Fruit fly (Drosophila melanogaster) whole organism, embryonic: ENCODE results near the gene CG12017.
A peak's percentile ranks its signal among the peaks of the same experiment; 100 is the strongest.

Experiments used
- Abd-B ChIP-seq: fragments of 200-800 bp; sonication (Bioruptor generic); optimal IDR thresholded peaks from 2 replicates; lab custom pipeline; 2018; ENCODE audit warnings: missing biosample characterization, mild to moderate bottlenecking, missing genetic modification characterization, moderate library complexity
- Ada2b ChIP-seq: fragments of 200-800 bp; sonication (Bioruptor generic); IDR thresholded peaks from 2 replicates; pipeline ENCODE4 v1.3.6; 2022; ENCODE audit warnings: missing biosample characterization, missing genetic modification characterization
- Atf-2 ChIP-seq: fragments of 200-800 bp; sonication (Bioruptor generic); optimal IDR thresholded peaks from 2 replicates; lab custom pipeline; 2016; ENCODE audit warnings: missing biosample characterization, missing genetic modification characterization
- Atf3 ChIP-seq: fragments of 200-800 bp; sonication (Bioruptor generic); optimal IDR thresholded peaks from 3 replicates; lab custom pipeline; 2016; ENCODE audit warnings: missing biosample characterization, missing genetic modification characterization
- Bdp1 ChIP-seq: fragments of 200-800 bp; sonication (Bioruptor generic); optimal IDR thresholded peaks from 3 replicates; lab custom pipeline; 2016; ENCODE audit warnings: missing biosample characterization, missing genetic modification characterization
- CG12155 ChIP-seq: fragments of 200-800 bp; sonication (Bioruptor generic); optimal IDR thresholded peaks from 3 replicates; lab custom pipeline; 2016; ENCODE audit warnings: missing biosample characterization, missing genetic modification characterization
- CG13287 ChIP-seq: fragments of 200-800 bp; sonication (Bioruptor generic); IDR thresholded peaks from 2 replicates; pipeline ENCODE4 v1.3.6; 2022; ENCODE audit warnings: missing biosample characterization, missing genetic modification characterization; ENCODE audit not compliant: partially characterized antibody
- CG13296 ChIP-seq: fragments of 200-800 bp; sonication (Bioruptor generic); optimal IDR thresholded peaks from 3 replicates; lab custom pipeline; 2018; ENCODE audit warnings: missing biosample characterization, mild to moderate bottlenecking, missing genetic modification characterization
- CG16815 ChIP-seq: fragments of 200-800 bp; sonication (Bioruptor generic); optimal IDR thresholded peaks from 3 replicates; lab custom pipeline; 2017; ENCODE audit warnings: missing biosample characterization, mild to moderate bottlenecking, missing genetic modification characterization
- CG16863 ChIP-seq: fragments of 200-800 bp; sonication (Bioruptor generic); optimal IDR thresholded peaks from 3 replicates; lab custom pipeline; 2016; ENCODE audit warnings: missing biosample characterization, missing genetic modification characterization
- CG17186 ChIP-seq: fragments of 200-800 bp; sonication (Bioruptor generic); optimal IDR thresholded peaks from 3 replicates; lab custom pipeline; 2017; ENCODE audit warnings: missing biosample characterization, missing genetic modification reagents, missing genetic modification characterization
- CG17359 ChIP-seq: fragments of 200-800 bp; sonication (Bioruptor generic); optimal IDR thresholded peaks from 3 replicates; lab custom pipeline; 2018; ENCODE audit warnings: missing biosample characterization, mild to moderate bottlenecking, missing genetic modification characterization, moderate library complexity
- CG18011 ChIP-seq: fragments of 200-800 bp; sonication (Bioruptor generic); optimal IDR thresholded peaks from 2 replicates; lab custom pipeline; 2017; ENCODE audit warnings: missing biosample characterization, missing genetic modification characterization, mild to moderate bottlenecking, moderate library complexity, missing genotype
- CG18476 ChIP-seq: fragments of 200-800 bp; sonication (Bioruptor generic); optimal IDR thresholded peaks from 2 replicates; lab custom pipeline; 2016; ENCODE audit warnings: missing biosample characterization, mild to moderate bottlenecking, missing genetic modification characterization
- CG18764 ChIP-seq: fragments of 200-800 bp; sonication (Bioruptor generic); optimal IDR thresholded peaks from 3 replicates; lab custom pipeline; 2016; ENCODE audit warnings: missing biosample characterization, missing genetic modification characterization
- CG2678 ChIP-seq: fragments of 200-800 bp; sonication (Bioruptor generic); optimal IDR thresholded peaks from 3 replicates; lab custom pipeline; 2019; ENCODE audit warnings: missing biosample characterization, mild to moderate bottlenecking, missing genetic modification characterization, moderate library complexity
- CG2712 ChIP-seq: fragments of 200-800 bp; optimal IDR thresholded peaks from 3 replicates; lab custom pipeline; 2019; ENCODE audit warnings: missing biosample characterization, mild to moderate bottlenecking, missing genetic modification characterization, moderate library complexity
- CG30431 ChIP-seq: fragments of 200-800 bp; sonication (Bioruptor generic); optimal IDR thresholded peaks from 2 replicates; lab custom pipeline; 2017; ENCODE audit warnings: missing biosample characterization, missing genetic modification characterization
- CG3281 ChIP-seq: fragments of 200-800 bp; sonication (Bioruptor generic); optimal IDR thresholded peaks from 3 replicates; lab custom pipeline; 2017; ENCODE audit warnings: missing biosample characterization, mild to moderate bottlenecking, missing genetic modification characterization
- CG6272 ChIP-seq: fragments of 200-800 bp; sonication (Bioruptor generic); IDR thresholded peaks from 2 replicates; pipeline ENCODE4 v1.3.6; 2022; ENCODE audit warnings: missing biosample characterization, missing genetic modification characterization
- CG6791 ChIP-seq: fragments of 200-800 bp; sonication (Bioruptor generic); IDR thresholded peaks from 3 replicates; pipeline ENCODE4 v1.3.6; 2022; ENCODE audit warnings: missing biosample characterization, missing genetic modification characterization; ENCODE audit not compliant: partially characterized antibody
- CrebB ChIP-seq: fragments of 200-800 bp; sonication (Bioruptor generic); optimal IDR thresholded peaks from 3 replicates; lab custom pipeline; 2018; ENCODE audit warnings: missing biosample characterization, mild to moderate bottlenecking, missing genetic modification characterization
- Dek ChIP-seq: fragments of 200-800 bp; sonication (Bioruptor generic); optimal IDR thresholded peaks from 3 replicates; lab custom pipeline; 2019; ENCODE audit warnings: missing biosample characterization, mild to moderate bottlenecking, missing genetic modification characterization, moderate library complexity
- Gug ChIP-seq: fragments of 200-800 bp; sonication (Bioruptor generic); IDR thresholded peaks from 4 replicates; pipeline ENCODE4 v1.3.6; 2022; ENCODE audit warnings: missing biosample characterization, missing genetic modification characterization
- HLH3B ChIP-seq: fragments of 200-800 bp; sonication (Bioruptor generic); IDR thresholded peaks from 2 replicates; pipeline ENCODE4 v1.3.6; 2022; ENCODE audit warnings: missing biosample characterization, missing genetic modification characterization
- HmgD ChIP-seq: fragments of 200-800 bp; sonication (Bioruptor generic); optimal IDR thresholded peaks from 3 replicates; lab custom pipeline; 2016; ENCODE audit warnings: missing biosample characterization, missing genetic modification characterization
- Hr78 ChIP-seq, 2 experiments: fragments of 200-800 bp in 1 of 2; fragments of >200 bp in 1 of 2; sonication (Bioruptor generic) in 1 of 2; optimal IDR thresholded peaks; 2 replicates each; lab custom pipeline; 2017 to 2019; ENCODE audit warnings: missing biosample characterization in 2 of 2, missing genetic modification characterization in 2 of 2, mild to moderate bottlenecking in 1 of 2, moderate library complexity in 1 of 2
- Lpt ChIP-seq: fragments of >200 bp; optimal IDR thresholded peaks from 2 replicates; lab custom pipeline; 2018; ENCODE audit warnings: missing biosample characterization, missing genetic modification characterization
- Sin3A ChIP-seq: fragments of >200 bp; optimal IDR thresholded peaks from 2 replicates; lab custom pipeline; 2018
- Sry-β ChIP-seq: fragments of 200-800 bp; sonication (Bioruptor generic); optimal IDR thresholded peaks from 2 replicates; lab custom pipeline; 2018; ENCODE audit warnings: missing biosample characterization, mild to moderate bottlenecking, missing genetic modification characterization, moderate library complexity
- Xrp1 ChIP-seq: fragments of 200-800 bp; sonication (Bioruptor generic); IDR thresholded peaks from 2 replicates; pipeline ENCODE4 v1.3.6; 2022; ENCODE audit warnings: missing biosample characterization, missing genetic modification characterization
- bigmax ChIP-seq: fragments of 200-800 bp; sonication (Bioruptor generic); optimal IDR thresholded peaks from 2 replicates; lab custom pipeline; 2018; ENCODE audit warnings: missing biosample characterization, mild to moderate bottlenecking, missing genetic modification characterization
- cad ChIP-seq: fragments of >200 bp; optimal IDR thresholded peaks from 2 replicates; lab custom pipeline; 2017; ENCODE audit warnings: missing biosample characterization, missing genetic modification characterization
- chif ChIP-seq, 2 experiments: fragments of 200-800 bp; sonication (Bioruptor generic); optimal IDR thresholded peaks; 3 replicates each; lab custom pipeline; 2016; ENCODE audit warnings: missing biosample characterization in 2 of 2, missing genetic modification characterization in 2 of 2
- chinmo ChIP-seq: fragments of 200-800 bp; sonication (Bioruptor generic); IDR thresholded peaks from 4 replicates; pipeline ENCODE4 v1.3.6; 2022; ENCODE audit warnings: missing biosample characterization, missing genetic modification characterization; ENCODE audit not compliant: partially characterized antibody
- disco-r ChIP-seq: fragments of 200-800 bp; sonication (Bioruptor generic); optimal IDR thresholded peaks from 2 replicates; lab custom pipeline; 2016; ENCODE audit warnings: missing biosample characterization, missing genetic modification characterization
- dmrt99B ChIP-seq: fragments of 200-800 bp; sonication (Bioruptor generic); optimal IDR thresholded peaks from 2 replicates; lab custom pipeline; 2018; ENCODE audit warnings: missing biosample characterization, mild to moderate bottlenecking, missing genetic modification characterization, moderate library complexity
- fd96Cb ChIP-seq: fragments of 200-800 bp; sonication (Bioruptor generic); optimal IDR thresholded peaks from 2 replicates; lab custom pipeline; 2018; ENCODE audit warnings: missing biosample characterization, mild to moderate bottlenecking, missing genetic modification characterization, moderate library complexity
- gce ChIP-seq: fragments of 200-800 bp; sonication (Bioruptor generic); IDR thresholded peaks from 3 replicates; pipeline ENCODE4 v1.3.6; 2022; ENCODE audit warnings: missing biosample characterization, missing genetic modification characterization
- gcm ChIP-seq: fragments of 200-800 bp; sonication (Bioruptor generic); optimal IDR thresholded peaks from 2 replicates; lab custom pipeline; 2019; ENCODE audit warnings: missing biosample characterization, mild to moderate bottlenecking, missing genetic modification characterization, moderate library complexity
- gsb-n ChIP-seq: fragments of 200-800 bp; sonication (Bioruptor generic); optimal IDR thresholded peaks from 3 replicates; lab custom pipeline; 2018; ENCODE audit warnings: missing biosample characterization, mild to moderate bottlenecking, missing genetic modification characterization
- gt ChIP-seq: fragments of 200-800 bp; sonication (Bioruptor generic); IDR thresholded peaks from 2 replicates; pipeline ENCODE4 v1.3.6; 2022; ENCODE audit warnings: missing biosample characterization, missing genetic modification characterization
- insv ChIP-seq, 2 experiments: fragments of 200-800 bp; sonication (Bioruptor generic); optimal IDR thresholded peaks; 3 replicates each; lab custom pipeline; 2016 to 2018; ENCODE audit warnings: missing biosample characterization in 2 of 2, missing genetic modification characterization in 2 of 2
- kay ChIP-seq: fragments of 200-800 bp; sonication (Bioruptor generic); optimal IDR thresholded peaks from 2 replicates; lab custom pipeline; 2016; ENCODE audit warnings: missing biosample characterization, missing genetic modification characterization
- ken ChIP-seq: fragments of 200-800 bp; sonication (Bioruptor generic); IDR thresholded peaks from 3 replicates; pipeline ENCODE4 v1.3.6; 2022; ENCODE audit warnings: missing biosample characterization, missing genetic modification characterization
- mld ChIP-seq: fragments of 200-800 bp; sonication (Bioruptor generic); IDR thresholded peaks from 3 replicates; pipeline ENCODE4 v1.3.6; 2022; ENCODE audit warnings: missing biosample characterization, missing genetic modification characterization; ENCODE audit not compliant: partially characterized antibody
- rib ChIP-seq: fragments of 200-800 bp; sonication (Bioruptor generic); IDR thresholded peaks from 2 replicates; pipeline ENCODE4 v1.3.6; 2022; ENCODE audit warnings: missing biosample characterization, missing genetic modification characterization
- seq ChIP-seq: fragments of 200-800 bp; sonication (Bioruptor generic); IDR thresholded peaks from 2 replicates; pipeline ENCODE4 v1.3.6; 2022; ENCODE audit warnings: missing biosample characterization, missing genetic modification characterization
- slp2 ChIP-seq: fragments of 200-800 bp; sonication (Bioruptor generic); optimal IDR thresholded peaks from 2 replicates; lab custom pipeline; 2016; ENCODE audit warnings: missing biosample characterization, missing genetic modification characterization
- sob ChIP-seq: fragments of 200-800 bp; sonication (Bioruptor generic); IDR thresholded peaks from 2 replicates; pipeline ENCODE4 v1.3.6; 2022; ENCODE audit warnings: missing biosample characterization, missing genetic modification characterization
- ssp ChIP-seq: fragments of 200-800 bp; sonication (Bioruptor generic); IDR thresholded peaks from 2 replicates; pipeline ENCODE4 v1.3.6; 2022; ENCODE audit warnings: missing biosample characterization, missing genetic modification characterization

Gene CG12017

DNA sequence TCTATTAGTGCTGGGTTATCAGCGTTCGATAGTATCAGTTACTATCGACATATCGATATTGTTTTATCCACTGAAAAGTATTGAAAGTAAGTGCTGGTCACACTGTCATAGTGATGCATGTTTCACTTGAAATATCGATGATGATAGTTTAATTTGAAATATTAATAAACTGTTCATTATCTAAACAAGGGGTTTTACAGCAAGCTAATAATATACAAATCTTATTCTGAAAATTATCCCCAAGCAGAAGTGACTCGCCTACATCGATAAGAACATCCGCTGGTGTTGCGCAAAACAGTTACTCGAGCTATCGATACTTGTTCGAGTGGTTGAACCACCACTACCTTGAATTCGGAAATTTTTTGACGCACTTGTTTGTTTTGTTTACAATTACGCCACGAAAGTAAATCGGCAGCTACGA lies 39.2 kb downstream of the CG12017 start, which contains the start of the genes PIG-C, CG12016 and Dpm2 (continued):
- TF ChIP-seq ssp (GFP tag; lab: Robert Waterston, UW), result peak; percentile 67; the same call in 1 of the 2 replicates
- no peak for TF ChIP-seq CG2678
- peak; percentile 95 for TF ChIP-seq CG6791 (GFP tag; lab: Robert Waterston, UW)
- peak; percentile 66 for TF ChIP-seq slp2
- TF ChIP-seq Gug (GFP tag; lab: Robert Waterston, UW), result peak; percentile 58; the same call in 2 of the 4 replicates
- peak; percentile 77 for TF ChIP-seq Sin3A (lab: Kevin White, UChicago)
- TF ChIP-seq Abd-B, result no peak
- TF ChIP-seq Atf3, result peak; percentile 45
- peak; percentile 58 for TF ChIP-seq CG18476 (GFP tag; lab: Kevin White, UChicago)
- TF ChIP-seq CG6272, result peak; percentile 67; the same call in 1 of the 2 replicates
- TF ChIP-seq CG13287 (GFP tag; lab: Robert Waterston, UW), result peak; percentile 97
- TF ChIP-seq gce (GFP tag; lab: Robert Waterston, UW), result no peak
- peak; percentile 84 for TF ChIP-seq Sry-β
- peak; percentile 58; the same call in 1 of the 2 replicates for TF ChIP-seq HLH3B (GFP tag; lab: Robert Waterston, UW)
- peak; percentile 53; the same call in 1 of the 2 replicates for TF ChIP-seq Xrp1 (GFP tag; lab: Robert Waterston, UW)
- peak; percentile 31 for TF ChIP-seq CG16815 (GFP tag; lab: Kevin White, UChicago)
- TF ChIP-seq CrebB, result peak; percentile 21
- no peak for TF ChIP-seq dmrt99B (tag; lab: Kevin White, UChicago)
- no peak for TF ChIP-seq cad (GFP tag; lab: Kevin White, UChicago)
- peak; percentile 47 for TF ChIP-seq CG13296 (GFP tag; lab: Kevin White, UChicago)
- peak; percentile 43; the same call in 1 of the 2 replicates for TF ChIP-seq Ada2b (GFP tag; lab: Robert Waterston, UW)
- TF ChIP-seq seq (GFP tag; lab: Robert Waterston, UW), result no peak
- peak; percentile 64 to 68 for TF ChIP-seq chif (GFP tag; optimal IDR thresholded peaks at IDR 0.05; lab: Kevin White, UChicago)
- no peak for TF ChIP-seq ken (GFP tag; lab: Robert Waterston, UW)
- no peak for TF ChIP-seq Hr78 (GFP tag; optimal IDR thresholded peaks at IDR 0.05; lab: Kevin White, UChicago)
- peak; percentile 79; the same call in 2 of the 3 replicates for TF ChIP-seq mld (GFP tag; lab: Robert Waterston, UW)
- TF ChIP-seq CG17186 (GFP tag; lab: Kevin White, UChicago), result peak; percentile 81
- peak; percentile 19 for TF ChIP-seq CG30431 (GFP tag; lab: Kevin White, UChicago)
- TF ChIP-seq CG17359 (tag; lab: Kevin White, UChicago), result peak; percentile 48
- no peak for TF ChIP-seq gt (GFP tag; lab: Robert Waterston, UW)
- TF ChIP-seq CG2712 (tag; lab: Kevin White, UChicago), result peak; percentile 81
- no peak for TF ChIP-seq Lpt (GFP tag; lab: Kevin White, UChicago)
- peak; percentile 49 for TF ChIP-seq Dek
- no peak for TF ChIP-seq disco-r (GFP tag; lab: Kevin White, UChicago)
- peak; percentile 50 for TF ChIP-seq Bdp1 (GFP tag; lab: Kevin White, UChicago)
- peak; percentile 50 for TF ChIP-seq gcm (GFP tag; lab: Kevin White, UChicago)
- peak; percentile 34 for TF ChIP-seq Atf-2 (GFP tag; lab: Kevin White, UChicago)
- TF ChIP-seq gsb-n (tag; lab: Kevin White, UChicago), result no peak
- TF ChIP-seq bigmax, result no peak
- TF ChIP-seq HmgD (GFP tag; lab: Kevin White, UChicago), result peak; percentile 74
- peak; percentile 30 for TF ChIP-seq CG18011 (GFP tag; lab: Kevin White, UChicago)
- TF ChIP-seq CG16863, result peak; percentile 63
- peak in 1 of 2 experiments; percentile 55 for TF ChIP-seq insv (GFP tag; optimal IDR thresholded peaks at IDR 0.05; lab: Kevin White, UChicago)
- peak; percentile 36 for TF ChIP-seq CG18764 (GFP tag; lab: Kevin White, UChicago)
- peak; percentile 45 for TF ChIP-seq fd96Cb (tag; lab: Kevin White, UChicago)
- TF ChIP-seq sob (GFP tag; lab: Robert Waterston, UW), result peak; percentile 73
- peak; percentile 95 for TF ChIP-seq chinmo (GFP tag; lab: Robert Waterston, UW)
- peak; percentile 72 for TF ChIP-seq CG12155
- peak; percentile 62 for TF ChIP-seq kay (GFP tag; lab: Kevin White, UChicago)
- no peak for TF ChIP-seq rib (GFP tag; lab: Robert Waterston, UW)
- TF ChIP-seq CG3281 (GFP tag; lab: Kevin White, UChicago), result peak; percentile 27
